Worm (Caenorhabditis elegans) whole organism, L4 larva: ENCODE data around the gene szy-4.

Source experiments
- ceh-28 ChIP-seq: fragments of 150-350 bp; optimal IDR thresholded peaks from 2 replicates; lab custom pipeline; 2014; ENCODE audit warnings: missing biosample characterization, missing genetic modification reagents, missing genetic modification characterization
- lin-13 ChIP-seq: fragments of 150-350 bp; optimal IDR thresholded peaks from 2 replicates; lab custom pipeline; 2014; ENCODE audit warnings: missing biosample characterization, missing genetic modification reagents, missing genetic modification characterization
- lin-39 ChIP-seq: fragments of 150-350 bp; optimal IDR thresholded peaks from 2 replicates; lab custom pipeline; 2014; ENCODE audit warnings: missing biosample characterization, missing genetic modification reagents, missing genetic modification characterization
- mdt-29 ChIP-seq: fragments of 200-800 bp; sonication (Bioruptor generic); IDR thresholded peaks from 2 replicates; pipeline ENCODE4 v1.3.6; 2022; ENCODE audit warnings: missing genetic modification reagents, missing genetic modification characterization, missing compliant biosample characterization
- nhr-76 ChIP-seq: fragments of 150-350 bp; optimal IDR thresholded peaks from 2 replicates; lab custom pipeline; 2014; ENCODE audit warnings: missing biosample characterization, missing genetic modification characterization
- nhr-77 ChIP-seq: fragments of 150-350 bp; optimal IDR thresholded peaks from 2 replicates; lab custom pipeline; 2014; ENCODE audit warnings: missing biosample characterization, missing genetic modification characterization
- spr-3 ChIP-seq: fragments of 200-800 bp; sonication (Bioruptor generic); optimal IDR thresholded peaks from 2 replicates; lab custom pipeline; 2018; ENCODE audit warnings: mild to moderate bottlenecking, missing genetic modification characterization, missing compliant biosample characterization
- unc-39 ChIP-seq: sonication (generic microtip); optimal IDR thresholded peaks from 2 replicates; lab custom pipeline; 2017; ENCODE audit warnings: missing biosample characterization, missing genetic modification characterization

ce11 chrII:6250782-6251461 is 52.4 kb downstream of the szy-4 start, which contains the start of gene phb-2:
- TF ChIP-seq mdt-29 (GFP tag; lab: Robert Waterston, UW) (no peak), ceh-28 (no peak), lin-13 (peak; percentile 63), nhr-76 (tag; lab: Kevin White, UChicago) (no peak), spr-3 (GFP tag; lab: Kevin White, UChicago) (no peak), lin-39 (tag; lab: Kevin White, UChicago) (no peak), nhr-77 (tag; lab: Kevin White, UChicago) (peak; percentile 52), unc-39 (tag; lab: Kevin White, UChicago) (no peak)
